Fruit fly (Drosophila melanogaster): ENCODE data around the gene Miro.

Miro gene

dm6 chr3R:24046580-24047225 lies 8.1 kb upstream of the Miro start (continued):
- TF ChIP-seq twi (tag; optimal IDR thresholded peaks at IDR 0.05) (no peak), CG32772 (GFP tag; IDR thresholded peaks at IDR 0.05) (no peak), grau (tag; optimal IDR thresholded peaks at IDR 0.05) (no peak), nau (GFP tag; optimal IDR thresholded peaks at IDR 0.05) (no peak), CG2202 (tag; optimal IDR thresholded peaks at IDR 0.05) (no peak), Gug (GFP tag; IDR thresholded peaks at IDR 0.05) (no peak), D19B (GFP tag; optimal IDR thresholded peaks at IDR 0.05) (no peak), Drgx (GFP tag; IDR thresholded peaks at IDR 0.05) (0 out of 2 replicates have a peak, but pooled peaks have one; percentile 15), nom (GFP tag; optimal IDR thresholded peaks at IDR 0.05) (peak; percentile 43), E2f1 (GFP tag; IDR thresholded peaks at IDR 0.05) (no peak), CG10267 (tag; optimal IDR thresholded peaks at IDR 0.05) (no peak), MESR4 (GFP tag; optimal IDR thresholded peaks at IDR 0.05) (peak; percentile 30), NFAT (GFP tag; IDR thresholded peaks at IDR 0.05) (no peak), CG31224 (GFP tag; IDR thresholded peaks at IDR 0.05) (no peak), btn (GFP tag; optimal IDR thresholded peaks at IDR 0.05) (no peak), Hey (tag; optimal IDR thresholded peaks at IDR 0.05) (no peak), salm (tag; optimal IDR thresholded peaks at IDR 0.05) (no peak), kah (GFP tag; optimal IDR thresholded peaks at IDR 0.05) (no peak), CG18764 (GFP tag; optimal IDR thresholded peaks at IDR 0.05) (no peak), ham (GFP tag; IDR thresholded peaks at IDR 0.05) (no peak), gcm2 (GFP tag; optimal IDR thresholded peaks at IDR 0.05) (no peak), mirr (GFP tag; optimal IDR thresholded peaks at IDR 0.05) (no peak), yki (optimal IDR thresholded peaks at IDR 0.05) (peak; percentile 20), Rfx (GFP tag; IDR thresholded peaks at IDR 0.05) (no peak), kni (GFP tag; optimal IDR thresholded peaks at IDR 0.05) (no peak), klu (GFP tag; IDR thresholded peaks at IDR 0.05) (no peak), CG4360 (GFP tag; IDR thresholded peaks at IDR 0.05) (no peak), tin (GFP tag; optimal IDR thresholded peaks at IDR 0.05) (no peak), Scr (GFP tag; IDR thresholded peaks at IDR 0.05; ENCODE audit: partially characterized antibody) (no peak), Nf-YC (tag; optimal IDR thresholded peaks at IDR 0.05) (no peak), CG12942 (GFP tag; optimal IDR thresholded peaks at IDR 0.05) (no peak), CG30431 (GFP tag; optimal IDR thresholded peaks at IDR 0.05) (no peak), CG6175 (GFP tag; IDR thresholded peaks at IDR 0.05) (no peak), CG12104 (GFP tag; optimal IDR thresholded peaks at IDR 0.05) (no peak), CG16813 (GFP tag; IDR thresholded peaks at IDR 0.05; ENCODE audit: partially characterized antibody) (no peak), CG9609 (GFP tag; optimal IDR thresholded peaks at IDR 0.05) (no peak), tll (GFP tag; optimal IDR thresholded peaks at IDR 0.05) (no peak), org-1 (GFP tag; optimal IDR thresholded peaks at IDR 0.05) (no peak), CG4820 (GFP tag; optimal IDR thresholded peaks at IDR 0.05) (no peak), CG7372 (GFP tag; IDR thresholded peaks at IDR 0.05) (no peak), dm (GFP tag; optimal IDR thresholded peaks at IDR 0.05) (no peak), CG10321 (GFP tag; IDR thresholded peaks at IDR 0.05) (no peak), HLHmδ (GFP tag; optimal IDR thresholded peaks at IDR 0.05) (no peak), sima (GFP tag; optimal IDR thresholded peaks at IDR 0.05) (no peak), CG13287 (GFP tag; IDR thresholded peaks at IDR 0.05; ENCODE audit: partially characterized antibody) (no peak), CG12155 (GFP tag; optimal IDR thresholded peaks at IDR 0.05) (peak; percentile 20), nerfin-2 (GFP tag; IDR thresholded peaks at IDR 0.05; ENCODE audit: partially characterized antibody) (no peak), row (GFP tag; IDR thresholded peaks at IDR 0.05) (no peak), seq (GFP tag; IDR thresholded peaks at IDR 0.05) (no peak), CG13123 (GFP tag; optimal IDR thresholded peaks at IDR 0.05) (no peak), CG1792 (GFP tag; optimal IDR thresholded peaks at IDR 0.05) (no peak), cato (GFP tag; optimal IDR thresholded peaks at IDR 0.05; ENCODE audit: borderline replicate concordance) (no peak)

Measured in whole organism, embryonic.